Worm (Caenorhabditis elegans) whole organism, L4/young adult: ENCODE data around the gene F54D5.17.

Experiments
- W03F9.2 ChIP-seq: fragments of 150-350 bp; optimal IDR thresholded peaks from 2 replicates; lab custom pipeline; 2014; ENCODE audit warnings: missing biosample characterization, missing genetic modification characterization
- him-1 ChIP-seq: sonication (generic microtip); optimal IDR thresholded peaks from 2 replicates; lab custom pipeline; 2016; ENCODE audit warnings: missing genotype, missing genetic modification reagents, missing genetic modification characterization, missing compliant biosample characterization

DNA sequence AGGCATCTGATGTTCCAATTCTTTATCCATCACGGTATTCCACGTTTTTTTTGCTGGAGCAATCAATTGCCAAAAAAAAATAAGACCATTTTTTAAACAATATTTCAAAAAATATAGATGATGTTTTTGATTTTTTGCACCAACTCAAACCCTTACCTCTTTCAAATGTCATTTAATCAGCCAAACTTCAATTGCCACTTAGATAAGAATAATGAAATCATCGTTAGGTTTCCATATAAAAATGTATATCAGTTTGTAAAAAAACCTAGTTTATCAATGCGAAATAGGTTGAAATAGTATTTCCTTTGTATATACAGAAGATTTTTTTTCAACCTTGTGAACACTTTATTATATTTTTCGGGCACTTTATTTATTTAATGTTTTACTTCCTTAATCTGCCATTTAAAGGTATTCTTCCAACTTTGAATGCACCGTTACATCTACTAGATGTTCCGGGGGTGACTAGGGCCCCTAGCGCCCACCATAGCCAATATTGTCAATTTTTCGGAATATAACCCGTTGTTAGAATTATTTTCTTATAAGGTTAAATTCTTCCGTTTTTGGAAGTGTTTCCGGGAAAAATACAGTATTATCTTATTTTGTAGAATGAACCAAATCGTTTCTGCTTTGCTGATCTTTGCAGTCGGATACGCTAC is 12.9 kb downstream of the F54D5.17 start, which contains the start of the genes F54D5.23 and F54D5.4:
- TF ChIP-seq him-1 (tag; lab: Kevin White, UChicago): no peak
- TF ChIP-seq W03F9.2: no peak
